Worm (Caenorhabditis elegans) whole organism, late embryonic: Measurements from ENCODE around the gene srh-59.

Experiments used
- ama-1 ChIP-seq: fragments of 150-350 bp; optimal IDR thresholded peaks from 2 replicates; lab custom pipeline; 2014
- ceh-18 ChIP-seq: sonication (generic microtip); optimal IDR thresholded peaks from 2 replicates; lab custom pipeline; 2016; ENCODE audit warnings: missing genetic modification characterization, missing compliant biosample characterization
- dmd-4 ChIP-seq: sonication (generic microtip); optimal IDR thresholded peaks from 2 replicates; lab custom pipeline; 2016; ENCODE audit warnings: borderline replicate concordance, missing genetic modification characterization, missing compliant biosample characterization
- gmeb-2 ChIP-seq: sonication (generic microtip); optimal IDR thresholded peaks from 2 replicates; lab custom pipeline; 2016; ENCODE audit warnings: missing genetic modification characterization, inconsistent platforms, missing compliant biosample characterization

- TF ChIP-seq dmd-4 (tag; lab: Kevin White, UChicago) (no peak), gmeb-2 (no peak), ceh-18 (no peak), ama-1 (lab: Kevin White, UChicago) (no peak)
These were observed 5.1 kb upstream of the srh-59 start, which contains the start of gene clec-132 for ce11 chrII:3576742-3577141.
